Worm (Caenorhabditis elegans): ENCODE measurements around the gene mec-9.

DNA sequence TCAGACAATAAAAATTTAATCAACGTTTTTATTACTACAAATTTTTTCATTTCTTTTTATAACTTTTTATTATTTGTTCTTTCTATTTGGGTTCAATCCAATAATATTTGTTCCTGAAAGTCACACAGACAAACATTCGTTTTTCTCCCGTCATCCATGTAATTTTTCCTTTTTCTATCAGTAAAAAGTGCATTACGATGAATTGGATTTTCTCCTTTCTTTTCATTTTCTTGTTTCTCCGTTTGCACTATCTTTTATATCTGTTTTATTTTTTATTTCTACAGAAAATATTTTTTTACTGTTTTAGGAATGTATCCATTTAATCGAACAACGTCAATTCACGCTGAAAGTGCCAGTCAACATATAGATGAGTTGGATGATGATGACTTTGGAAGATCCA lies 15.6 kb downstream of the mec-9 start, which contains the start of gene egl-47:
- no peak for TF ChIP-seq F49E8.2 (tag; optimal IDR thresholded peaks at IDR 0.05; ENCODE audit: insufficient read depth)
- no peak for TF ChIP-seq zim-3 (tag; optimal IDR thresholded peaks at IDR 0.05)
- no peak for TF ChIP-seq mcd-1 (GFP tag; IDR thresholded peaks at IDR 0.05)
- no peak for TF ChIP-seq ceh-58 (GFP tag; IDR thresholded peaks at IDR 0.05)

Measured in whole organism, young adult.